Worm (Caenorhabditis elegans) whole organism, L1 larva: ENCODE measurements around the gene srj-49.

Experiments used
- lin-13 ChIP-seq: fragments of 150-350 bp; optimal IDR thresholded peaks from 2 replicates; lab custom pipeline; 2014; ENCODE audit warnings: missing biosample characterization, missing genetic modification reagents, missing genetic modification characterization
- mab-9 ChIP-seq: fragments of 200-800 bp; sonication (Bioruptor generic); IDR thresholded peaks from 2 replicates; pipeline ENCODE4 v1.3.6; 2022; ENCODE audit warnings: missing genetic modification reagents, missing genetic modification characterization, missing compliant biosample characterization
- nhr-12 ChIP-seq: sonication (generic microtip); optimal IDR thresholded peaks from 2 replicates; lab custom pipeline; 2017; ENCODE audit warnings: missing biosample characterization, missing genetic modification characterization
- nhr-20 ChIP-seq: sonication (generic microtip); optimal IDR thresholded peaks from 2 replicates; lab custom pipeline; 2016; ENCODE audit warnings: mild to moderate bottlenecking, missing genetic modification characterization, missing compliant biosample characterization
- unc-130 ChIP-seq: fragments of 150-350 bp; optimal IDR thresholded peaks from 2 replicates; lab custom pipeline; 2017; ENCODE audit warnings: missing biosample characterization, missing genetic modification characterization, inconsistent platforms
- unc-86 ChIP-seq: sonication (generic microtip); optimal IDR thresholded peaks from 2 replicates; lab custom pipeline; 2016; ENCODE audit warnings: missing genetic modification characterization, missing compliant biosample characterization

DNA sequence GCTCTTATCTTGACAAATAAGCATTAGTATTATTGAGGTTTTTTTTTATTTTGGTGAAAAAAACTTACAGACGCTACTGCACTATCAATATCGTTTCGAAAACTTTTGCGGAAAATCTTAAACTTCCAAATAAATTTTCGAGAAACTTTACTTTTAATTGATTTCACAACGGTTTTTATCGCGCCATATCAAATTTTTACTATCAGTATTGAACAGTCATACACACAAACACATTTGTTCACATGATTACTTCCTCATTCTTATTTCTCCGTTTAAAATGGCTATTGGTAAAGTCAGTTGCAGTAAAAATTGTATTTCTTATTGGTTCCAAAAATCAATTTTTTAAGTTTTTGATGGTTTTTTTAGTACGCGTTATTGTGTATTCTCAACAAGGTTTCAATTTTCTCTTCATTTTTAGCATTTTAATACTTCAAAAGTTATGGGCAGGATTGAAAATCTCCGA lies 48.1 kb upstream of the srj-49 start, which contains the start of gene pals-32:
- TF ChIP-seq unc-86 (tag; lab: Kevin White, UChicago) (no peak), mab-9 (GFP tag; lab: Robert Waterston, UW) (no peak), unc-130 (tag; lab: Kevin White, UChicago) (no peak), nhr-20 (no peak), nhr-12 (no peak), lin-13 (GFP tag; lab: Kevin White, UChicago) (no peak)
